Fruit fly (Drosophila melanogaster): ENCODE data around the gene ClC-c.

ClC-c gene

DNA sequence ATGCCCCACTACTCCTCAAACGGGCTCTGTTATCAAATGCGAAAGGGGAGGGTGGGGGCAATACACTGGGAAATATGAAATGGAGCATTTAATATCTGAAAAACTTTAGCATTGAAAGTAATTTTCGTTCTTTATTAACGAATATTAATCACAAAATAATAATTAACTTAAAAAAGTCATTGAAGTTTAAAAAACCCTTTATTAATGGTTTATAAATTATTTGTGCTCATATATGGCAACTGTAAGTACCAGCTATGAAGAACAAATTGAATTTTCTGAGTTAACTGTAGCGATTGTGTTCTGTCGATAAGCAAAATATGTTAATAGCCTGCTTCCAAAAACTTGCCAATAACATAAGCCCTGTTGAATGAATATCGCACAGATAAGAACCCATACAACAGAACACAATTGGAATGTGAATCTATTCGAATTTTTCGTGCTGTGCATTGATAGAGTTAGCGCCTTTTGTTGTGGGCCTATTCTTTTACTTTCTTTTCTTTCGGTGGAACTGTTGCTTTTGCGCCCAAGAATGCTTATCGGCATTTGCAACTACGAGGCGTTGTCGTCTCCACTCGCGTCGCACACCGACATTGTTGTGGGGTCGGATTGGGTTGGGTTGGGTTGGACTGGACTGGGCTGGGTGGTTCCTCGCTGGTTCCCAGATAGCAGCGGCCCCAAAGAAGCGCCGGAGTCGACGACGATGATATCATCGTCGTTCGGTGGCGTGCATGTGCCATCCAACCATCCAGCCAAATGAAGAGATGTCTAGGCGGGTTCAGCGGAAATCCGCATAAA, 29.3 kb upstream of the ClC-c start:
- TF ChIP-seq brk (GFP tag; optimal IDR thresholded peaks at IDR 0.05) (no peak), usp (GFP tag; optimal IDR thresholded peaks at IDR 0.05) (no peak), OdsH (GFP tag; optimal IDR thresholded peaks at IDR 0.05) (peak; percentile 29), psq (GFP tag; optimal IDR thresholded peaks at IDR 0.05) (peak; percentile 36), foxo (GFP tag; optimal IDR thresholded peaks at IDR 0.05) (peak in 1 of 2 experiments; percentile 53), rgr (GFP tag; optimal IDR thresholded peaks at IDR 0.05) (peak; percentile 5), CG9705 (GFP tag; optimal IDR thresholded peaks at IDR 0.05) (no peak), h (GFP tag; optimal IDR thresholded peaks at IDR 0.05) (peak; percentile 32), fru (GFP tag; optimal IDR thresholded peaks at IDR 0.05) (peak; percentile 6), sv (GFP tag; optimal IDR thresholded peaks at IDR 0.05) (peak; percentile 22)

DNA sequence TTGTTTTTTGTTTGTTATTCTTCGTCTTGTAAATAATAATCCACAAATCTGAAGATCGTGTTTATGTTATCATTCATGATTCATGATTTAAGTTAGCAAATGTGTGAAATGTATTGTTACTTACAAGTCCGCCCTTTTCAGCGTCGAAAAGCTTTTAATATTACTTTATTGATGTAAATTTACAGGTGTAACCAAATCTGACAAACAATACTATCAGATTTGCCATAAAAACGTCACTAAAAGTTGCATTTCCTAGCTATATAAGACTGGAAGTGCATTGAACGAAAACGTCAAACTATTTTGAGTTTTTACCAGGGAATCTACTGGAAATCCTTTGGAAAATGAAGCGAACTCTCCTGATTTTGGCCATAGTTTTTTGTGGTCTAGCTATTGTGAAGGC, 8.0 kb upstream of the ClC-c start, which contains the start of gene CG33258:
TSS of gene CG33258 (plus strand) at position 301 of the 400 bp plus-strand sequence.
- TF ChIP-seq lola (GFP tag; optimal IDR thresholded peaks at IDR 0.05), result no peak
- TF ChIP-seq usp (GFP tag; optimal IDR thresholded peaks at IDR 0.05), result no peak
- no peak for TF ChIP-seq ey (GFP tag; optimal IDR thresholded peaks at IDR 0.05)
- TF ChIP-seq Vsx2 (GFP tag; optimal IDR thresholded peaks at IDR 0.05; ENCODE audit: partially characterized antibody), result no peak
- no peak for TF ChIP-seq Dif (GFP tag; optimal IDR thresholded peaks at IDR 0.05; ENCODE audit: partially characterized antibody)
- TF ChIP-seq Hr83 (GFP tag; optimal IDR thresholded peaks at IDR 0.05; ENCODE audit: poor library complexity, severe bottlenecking), result no peak
- no peak for TF ChIP-seq dl (GFP tag; optimal IDR thresholded peaks at IDR 0.05; ENCODE audit: insufficient read depth in 1 of 2, partially characterized antibody in 2 of 2)
- no peak for TF ChIP-seq Myc (optimal IDR thresholded peaks at IDR 0.05)
- no peak for TF ChIP-seq foxo (GFP tag; optimal IDR thresholded peaks at IDR 0.05)
- TF ChIP-seq brk (GFP tag; optimal IDR thresholded peaks at IDR 0.05), result no peak
- no peak for TF ChIP-seq Abd-B (GFP tag; optimal IDR thresholded peaks at IDR 0.05)
- TF ChIP-seq Hnf4 (GFP tag; optimal IDR thresholded peaks at IDR 0.05), result no peak
- TF ChIP-seq br (GFP tag; optimal IDR thresholded peaks at IDR 0.05), result no peak

DNA sequence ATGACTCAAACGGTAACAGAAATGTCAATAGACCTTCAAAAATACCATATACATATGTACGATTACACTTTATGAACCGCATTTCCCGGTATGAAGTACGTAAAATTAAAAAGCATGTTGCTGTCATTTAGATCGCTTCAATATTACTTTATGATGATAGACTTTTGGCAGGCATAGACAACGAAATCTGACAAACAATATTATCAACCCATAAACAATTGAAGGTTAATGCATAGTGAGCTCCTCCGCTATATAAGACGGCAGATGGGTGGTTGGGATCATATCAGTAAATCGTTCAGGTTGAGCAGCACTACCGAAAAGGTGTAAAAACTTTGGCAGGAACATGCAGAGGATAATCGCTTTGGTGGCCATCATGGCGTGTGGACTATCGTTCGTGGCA, 6.6 kb upstream of the ClC-c start, which contains the start of gene CG13075:
TSS of gene CG13075 (plus strand) at position 301 of the 400 bp plus-strand sequence.
- TF ChIP-seq Myc (optimal IDR thresholded peaks at IDR 0.05), result no peak
- no peak for TF ChIP-seq CG9705 (GFP tag; optimal IDR thresholded peaks at IDR 0.05)
- TF ChIP-seq Mio (GFP tag; optimal IDR thresholded peaks at IDR 0.05), result no peak
- no peak for TF ChIP-seq ey (GFP tag; optimal IDR thresholded peaks at IDR 0.05)
- TF ChIP-seq sage (GFP tag; optimal IDR thresholded peaks at IDR 0.05), result no peak
- TF ChIP-seq woc (GFP tag; optimal IDR thresholded peaks at IDR 0.05), result no peak
- no peak for TF ChIP-seq CG32264 (GFP tag; optimal IDR thresholded peaks at IDR 0.05)
- no peak for TF ChIP-seq Dfd (GFP tag; optimal IDR thresholded peaks at IDR 0.05)
- no peak for TF ChIP-seq sv (GFP tag; optimal IDR thresholded peaks at IDR 0.05)
- no peak for TF ChIP-seq h (GFP tag; optimal IDR thresholded peaks at IDR 0.05)
- TF ChIP-seq brk (GFP tag; optimal IDR thresholded peaks at IDR 0.05), result no peak

DNA sequence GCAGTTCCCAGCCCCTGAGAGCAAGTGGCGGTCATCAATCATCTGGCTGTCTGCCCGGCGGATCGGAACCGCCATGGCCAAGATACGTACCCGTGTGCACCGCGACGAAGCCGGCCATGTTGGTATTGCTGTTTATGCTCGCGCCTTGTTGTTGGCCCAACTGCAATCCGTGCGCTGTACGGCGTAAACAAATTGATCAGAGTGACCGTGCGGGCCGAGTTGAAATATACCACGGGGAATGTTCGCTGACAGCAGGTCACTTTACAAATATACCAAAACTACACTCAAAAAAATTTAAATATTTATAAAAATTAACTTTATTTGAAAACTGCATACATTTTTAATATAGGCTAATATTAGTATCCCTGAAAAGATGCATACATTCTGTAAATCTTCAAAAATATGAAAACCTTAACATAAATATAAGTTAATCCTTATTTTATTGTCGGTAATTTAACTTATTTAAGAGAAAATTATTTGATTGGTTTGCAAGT, 2.9 kb upstream of the ClC-c start, which contains the start of gene Tasp1:
TSS of gene Tasp1 (minus strand) at position 203 of the 494 bp plus-strand sequence.
- TF ChIP-seq CrebA (GFP tag; optimal IDR thresholded peaks at IDR 0.05; ENCODE audit: borderline replicate concordance) (no peak), Hnf4 (GFP tag; optimal IDR thresholded peaks at IDR 0.05) (peak; percentile 7), dmrt93B (GFP tag; optimal IDR thresholded peaks at IDR 0.05) (no peak), ey (GFP tag; optimal IDR thresholded peaks at IDR 0.05) (no peak), psq (GFP tag; optimal IDR thresholded peaks at IDR 0.05) (no peak), foxo (GFP tag; optimal IDR thresholded peaks at IDR 0.05) (peak in 1 of 2 experiments; percentile 50), OdsH (GFP tag; optimal IDR thresholded peaks at IDR 0.05) (no peak), HLH106 (tag; optimal IDR thresholded peaks at IDR 0.05) (peak; percentile 1), CG9705 (GFP tag; optimal IDR thresholded peaks at IDR 0.05) (no peak), lola (GFP tag; optimal IDR thresholded peaks at IDR 0.05) (no peak), Dfd (GFP tag; optimal IDR thresholded peaks at IDR 0.05) (no peak), sv (GFP tag; optimal IDR thresholded peaks at IDR 0.05) (peak; percentile 17)

- no peak for TF ChIP-seq woc (GFP tag; optimal IDR thresholded peaks at IDR 0.05)
- TF ChIP-seq Dif (GFP tag; optimal IDR thresholded peaks at IDR 0.05; ENCODE audit: partially characterized antibody), result no peak
- TF ChIP-seq fru (GFP tag; optimal IDR thresholded peaks at IDR 0.05), result no peak
- TF ChIP-seq N (GFP tag; optimal IDR thresholded peaks at IDR 0.05), result no peak
- no peak for TF ChIP-seq Myc (optimal IDR thresholded peaks at IDR 0.05)
- no peak for TF ChIP-seq CrebA (GFP tag; optimal IDR thresholded peaks at IDR 0.05; ENCODE audit: borderline replicate concordance)
Observed at dm6 chr3L:16097393-16097884, 7.2 kb downstream of the ClC-c start, which contains the start of the genes CG13074 and ATPsynbetaL. TSS of gene CG13074 (minus strand) at chr3L:16097493. TSS of gene ATPsynbetaL (plus strand) at chr3L:16097834.
